Worm (Caenorhabditis elegans) whole organism, L2 larva: Measurements from ENCODE around the gene exos-1.

ENCODE experiments used
- Y55F3AM.14 ChIP-seq: fragments of 200-800 bp; sonication (Bioruptor generic); optimal IDR thresholded peaks from 2 replicates; lab custom pipeline; 2018; ENCODE audit warnings: mild to moderate bottlenecking, missing genetic modification characterization, missing compliant biosample characterization
- ama-1 ChIP-seq: fragments of 150-350 bp; optimal IDR thresholded peaks from 2 replicates; lab custom pipeline; 2018; ENCODE audit warnings: inconsistent platforms
- nhr-10 ChIP-seq: sonication (generic microtip); optimal IDR thresholded peaks from 2 replicates; lab custom pipeline; 2017; ENCODE audit warnings: missing biosample characterization, missing genetic modification characterization
- nhr-12 ChIP-seq: fragments of 150-350 bp; optimal IDR thresholded peaks from 2 replicates; lab custom pipeline; 2014; ENCODE audit warnings: missing biosample characterization, missing genetic modification characterization
- nhr-237 ChIP-seq: fragments of 150-350 bp; optimal IDR thresholded peaks from 2 replicates; lab custom pipeline; 2014; ENCODE audit warnings: missing biosample characterization, missing genetic modification characterization
- snpc-4 ChIP-seq: fragments of 150-350 bp; optimal IDR thresholded peaks from 2 replicates; lab custom pipeline; 2014; ENCODE audit warnings: missing biosample characterization, missing genetic modification characterization
- unc-62 ChIP-seq: fragments of 150-350 bp; optimal IDR thresholded peaks from 2 replicates; lab custom pipeline; 2014; ENCODE audit warnings: missing biosample characterization, missing genetic modification reagents, missing genetic modification characterization

- no peak for TF ChIP-seq nhr-237 (tag; lab: Kevin White, UChicago)
- TF ChIP-seq nhr-10 (tag; lab: Kevin White, UChicago), result no peak
- TF ChIP-seq snpc-4 (tag; lab: Kevin White, UChicago), result no peak
- no peak for TF ChIP-seq ama-1 (lab: Kevin White, UChicago)
- no peak for TF ChIP-seq unc-62 (GFP tag; lab: Kevin White, UChicago)
- TF ChIP-seq Y55F3AM.14 (GFP tag; lab: Kevin White, UChicago), result no peak
- no peak for TF ChIP-seq nhr-12 (tag; lab: Kevin White, UChicago)
Observed at ce11 chrIII:11012264-11012663, 3.4 kb downstream of the exos-1 start, which contains the start of gene kvs-4.
